Fruit fly (Drosophila melanogaster): ENCODE data around the gene Rbp1-like.

- TF ChIP-seq CG8478 (optimal IDR thresholded peaks at IDR 0.05) (no peak), CTCF (optimal IDR thresholded peaks at IDR 0.05) (no peak)
Observed at dm6 chrX:13387373-13387850, 2.7 kb upstream of the Rbp1-like start, which contains the start of the genes Ype and CG1662.
